Worm (Caenorhabditis elegans) whole organism, L2 larva: ENCODE measurements around the gene clec-8.
"Not testable (repeated sequence)": the region's sequence is repeated elsewhere in the genome, so short reads cannot be mapped to it uniquely, and the experiment has no call there.

Experiments
- ZK546.5 ChIP-seq: sonication (generic microtip); optimal IDR thresholded peaks from 2 replicates; lab custom pipeline; 2017; ENCODE audit warnings: missing biosample characterization, missing genetic modification characterization
- ama-1 ChIP-seq: fragments of 150-350 bp; optimal IDR thresholded peaks from 2 replicates; lab custom pipeline; 2018; ENCODE audit warnings: inconsistent platforms
- fos-1 ChIP-seq: fragments of 150-350 bp; optimal IDR thresholded peaks from 2 replicates; lab custom pipeline; 2014; ENCODE audit warnings: missing biosample characterization, missing genetic modification characterization
- lin-13 ChIP-seq: fragments of 150-350 bp; optimal IDR thresholded peaks from 2 replicates; lab custom pipeline; 2014; ENCODE audit warnings: missing biosample characterization, missing genetic modification reagents, missing genetic modification characterization
- lsy-2 ChIP-seq, 2 experiments: fragments of 150-350 bp in 1 of 2; sonication (generic microtip) in 1 of 2; optimal IDR thresholded peaks; 2 replicates each; lab custom pipeline; 2014 to 2017; ENCODE audit warnings: missing biosample characterization in 2 of 2, missing genetic modification characterization in 2 of 2
- nhr-11 ChIP-seq: fragments of 150-350 bp; optimal IDR thresholded peaks from 2 replicates; lab custom pipeline; 2014; ENCODE audit warnings: missing biosample characterization, missing genetic modification characterization
- nhr-25 ChIP-seq: fragments of 150-350 bp; sonication (generic microtip); optimal IDR thresholded peaks from 3 replicates; lab custom pipeline; 2014; ENCODE audit warnings: missing biosample characterization, missing genetic modification characterization
- skn-1 ChIP-seq: sonication (generic microtip); optimal IDR thresholded peaks from 2 replicates; lab custom pipeline; 2017; ENCODE audit warnings: missing biosample characterization, missing genetic modification characterization
- unc-55 ChIP-seq: fragments of 150-350 bp; sonication (generic microtip); optimal IDR thresholded peaks from 3 replicates; lab custom pipeline; 2014; ENCODE audit warnings: missing biosample characterization, missing genetic modification reagents, missing genetic modification characterization

- not testable (repeated sequence) for TF ChIP-seq ZK546.5 (tag; lab: Kevin White, UChicago); unc-55 (GFP tag; lab: Kevin White, UChicago); nhr-25 (tag; lab: Kevin White, UChicago); lsy-2 (tag; optimal IDR thresholded peaks at IDR 0.05; lab: Kevin White, UChicago); lin-13 (GFP tag; lab: Kevin White, UChicago); nhr-11; ama-1 (lab: Kevin White, UChicago); skn-1 (tag; lab: Kevin White, UChicago)
- peak; percentile 39 for TF ChIP-seq fos-1
Measured at ce11 chrII:12541670-12542080, 36.2 kb downstream of the clec-8 start.
